Worm (Caenorhabditis elegans) whole organism, midembryonic: Measurements from ENCODE around the gene algn-13.

Experiments used
- T22C8.4 ChIP-seq: fragments of 200-800 bp; sonication (Bioruptor generic); IDR thresholded peaks from 2 replicates; pipeline ENCODE4 v1.3.6; 2022; ENCODE audit warnings: missing genetic modification characterization, missing compliant biosample characterization
- cog-1 ChIP-seq: sonication (generic microtip); optimal IDR thresholded peaks from 2 replicates; lab custom pipeline; 2016; ENCODE audit warnings: missing genetic modification characterization, missing compliant biosample characterization
- klf-2 ChIP-seq: fragments of 200-800 bp; sonication (Bioruptor generic); conservative IDR thresholded peaks from 2 replicates; pipeline ENCODE4 v1.3.6; 2022; ENCODE audit warnings: missing genetic modification reagents, missing genetic modification characterization, missing compliant biosample characterization
- tab-1 ChIP-seq: fragments of 200-800 bp; sonication (Bioruptor generic); IDR thresholded peaks from 2 replicates; pipeline ENCODE4 v1.3.6; 2022; ENCODE audit warnings: missing genetic modification characterization, missing compliant biosample characterization
- ztf-23 ChIP-seq: fragments of 200-800 bp; sonication (Bioruptor generic); IDR thresholded peaks from 2 replicates; pipeline ENCODE4 v1.3.6; 2022; ENCODE audit warnings: missing genetic modification reagents, missing genetic modification characterization, missing compliant biosample characterization
- ztf-29 ChIP-seq: fragments of 200-800 bp; sonication (Bioruptor generic); IDR thresholded peaks from 2 replicates; pipeline ENCODE4 v1.3.6; 2022; ENCODE audit warnings: missing genetic modification reagents, missing genetic modification characterization, missing compliant biosample characterization

DNA sequence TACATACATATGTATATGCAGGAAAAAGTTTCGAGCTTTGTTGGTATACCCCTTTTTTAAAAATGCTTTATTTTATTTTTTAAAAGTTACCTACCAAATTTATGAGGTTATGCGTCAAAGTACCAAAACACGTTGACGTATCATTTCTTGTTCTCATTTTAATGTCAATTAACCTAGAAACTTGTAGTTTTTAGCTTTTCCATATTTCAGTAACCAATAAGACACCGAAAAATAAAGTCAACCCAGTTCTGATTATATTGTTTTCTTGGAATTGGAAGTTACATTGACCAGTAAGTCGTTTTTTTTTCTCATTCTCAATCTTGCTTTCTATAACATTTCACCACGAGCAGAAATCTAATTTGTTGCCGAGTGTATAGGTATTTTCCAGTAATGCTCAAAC is 24.9 kb downstream of the algn-13 start, which contains the start of gene srw-145:
- TF ChIP-seq T22C8.4 (GFP tag; lab: Robert Waterston, UW) (no peak), klf-2 (no peak), ztf-23 (GFP tag; lab: Robert Waterston, UW) (no peak), cog-1 (tag; lab: Kevin White, UChicago) (no peak), tab-1 (GFP tag; lab: Robert Waterston, UW) (no peak), ztf-29 (GFP tag; lab: Robert Waterston, UW) (no peak)
